Fruit fly (Drosophila melanogaster) whole organism, embryonic: ENCODE measurements around the gene sesB.
A peak's percentile ranks its signal among the peaks of the same experiment; 100 is the strongest.

Source experiments
- Antp ChIP-seq: fragments of 200-800 bp; sonication (Bioruptor generic); optimal IDR thresholded peaks from 3 replicates; lab custom pipeline; 2016; ENCODE audit warnings: missing biosample characterization, missing genetic modification characterization
- Awh ChIP-seq: fragments of 200-800 bp; sonication (Bioruptor generic); IDR thresholded peaks from 2 replicates; pipeline ENCODE4, ENCODE4 v1.3.6; 2022; ENCODE audit warnings: missing biosample characterization, missing genetic modification characterization
- CG10543 ChIP-seq: fragments of 200-800 bp; sonication (Bioruptor generic); optimal IDR thresholded peaks from 3 replicates; lab custom pipeline; 2017; ENCODE audit warnings: missing biosample characterization, mild to moderate bottlenecking, missing genetic modification characterization, moderate library complexity
- CG10979 ChIP-seq: fragments of 200-800 bp; sonication (Bioruptor generic); optimal IDR thresholded peaks from 2 replicates; lab custom pipeline; 2018; ENCODE audit warnings: missing biosample characterization, mild to moderate bottlenecking, missing genetic modification characterization, moderate library complexity
- CG14014 ChIP-seq: fragments of 200-800 bp; sonication (Bioruptor generic); IDR thresholded peaks from 2 replicates; pipeline ENCODE4 v1.3.6; 2022; ENCODE audit warnings: missing biosample characterization, missing genetic modification characterization
- CG17912 ChIP-seq: fragments of 200-800 bp; sonication (Bioruptor generic); optimal IDR thresholded peaks from 2 replicates; lab custom pipeline; 2018; ENCODE audit warnings: missing biosample characterization, mild to moderate bottlenecking, missing genetic modification characterization
- CG2116 ChIP-seq: fragments of 200-800 bp; sonication (Bioruptor generic); optimal IDR thresholded peaks from 3 replicates; lab custom pipeline; 2018; ENCODE audit warnings: missing biosample characterization, mild to moderate bottlenecking, missing genetic modification characterization
- CG2120 ChIP-seq: fragments of 200-800 bp; sonication (Bioruptor generic); optimal IDR thresholded peaks from 3 replicates; lab custom pipeline; 2016; ENCODE audit warnings: missing biosample characterization, missing genetic modification characterization
- CG2199 ChIP-seq: fragments of 200-800 bp; sonication (Bioruptor generic); IDR thresholded peaks from 3 replicates; pipeline ENCODE4 v1.3.6; 2022; ENCODE audit warnings: missing biosample characterization, missing genetic modification characterization
- CG31224 ChIP-seq: fragments of 200-800 bp; sonication (Bioruptor generic); IDR thresholded peaks from 2 replicates; pipeline ENCODE4 v1.3.6; 2022; ENCODE audit warnings: missing biosample characterization, missing genetic modification characterization
- CG31441 ChIP-seq: fragments of 200-800 bp; sonication (Bioruptor generic); IDR thresholded peaks from 2 replicates; pipeline ENCODE4 v1.3.6; 2022; ENCODE audit warnings: missing biosample characterization, missing genetic modification characterization
- CG32772 ChIP-seq: fragments of 200-800 bp; sonication (Bioruptor generic); IDR thresholded peaks from 2 replicates; pipeline ENCODE4 v1.3.6; 2022; ENCODE audit warnings: missing biosample characterization, missing genetic modification characterization
- CG7372 ChIP-seq: fragments of 200-800 bp; sonication (Bioruptor generic); IDR thresholded peaks from 2 replicates; pipeline ENCODE4 v1.3.6; 2022; ENCODE audit warnings: missing biosample characterization, missing genetic modification characterization
- CG7556 ChIP-seq: fragments of 200-800 bp; sonication (Bioruptor generic); optimal IDR thresholded peaks from 2 replicates; lab custom pipeline; 2017; ENCODE audit warnings: missing biosample characterization, mild to moderate bottlenecking, missing genetic modification characterization
- CG7987 ChIP-seq: fragments of 200-800 bp; sonication (Bioruptor generic); optimal IDR thresholded peaks from 2 replicates; lab custom pipeline; 2018; ENCODE audit warnings: missing biosample characterization, mild to moderate bottlenecking, missing genetic modification characterization, moderate library complexity
- CG8944 ChIP-seq: fragments of 200-800 bp; sonication (Bioruptor generic); optimal IDR thresholded peaks from 3 replicates; lab custom pipeline; 2016; ENCODE audit warnings: missing biosample characterization, missing genetic modification characterization
- Deaf1 ChIP-seq: fragments of 200-800 bp; optimal IDR thresholded peaks from 3 replicates; lab custom pipeline; 2019; ENCODE audit warnings: missing biosample characterization, mild to moderate bottlenecking, missing genetic modification characterization, moderate library complexity
- Doc3 ChIP-seq: fragments of 200-800 bp; sonication (Bioruptor generic); IDR thresholded peaks from 3 replicates; pipeline ENCODE4 v1.3.6; 2022; ENCODE audit warnings: missing biosample characterization, missing genetic modification characterization; ENCODE audit not compliant: partially characterized antibody
- Drgx ChIP-seq: fragments of 200-800 bp; sonication (Bioruptor generic); IDR thresholded peaks from 2 replicates; pipeline ENCODE4 v1.3.6; 2022; ENCODE audit warnings: missing biosample characterization, missing genetic modification characterization
- Ets65A ChIP-seq: fragments of 200-800 bp; sonication (Bioruptor generic); peaks from one replicate; lab custom pipeline; 2016; ENCODE audit warnings: missing biosample characterization, missing genetic modification characterization
- HHEX ChIP-seq: fragments of 200-800 bp; sonication (Bioruptor generic); optimal IDR thresholded peaks from 3 replicates; lab custom pipeline; 2017; ENCODE audit warnings: missing biosample characterization, mild to moderate bottlenecking, missing genetic modification characterization, missing genetic modification reagents
- MESR4 ChIP-seq: fragments of 200-800 bp; sonication (Bioruptor generic); optimal IDR thresholded peaks from 2 replicates; lab custom pipeline; 2018; ENCODE audit warnings: missing biosample characterization, mild to moderate bottlenecking, missing genetic modification characterization, moderate library complexity
- Med ChIP-seq: fragments of 200-800 bp; sonication (Bioruptor generic); peaks from one replicate; lab custom pipeline; 2016; ENCODE audit warnings: missing biosample characterization, missing genetic modification characterization, mild to moderate bottlenecking, inconsistent platforms, moderate library complexity
- Meics ChIP-seq: fragments of 200-800 bp; sonication (Bioruptor generic); optimal IDR thresholded peaks from 2 replicates; lab custom pipeline; 2017; ENCODE audit warnings: missing biosample characterization, mild to moderate bottlenecking, missing genetic modification characterization
- NfI ChIP-seq: fragments of 200-800 bp; sonication (Bioruptor generic); optimal IDR thresholded peaks from 3 replicates; lab custom pipeline; 2018; ENCODE audit warnings: missing biosample characterization, mild to moderate bottlenecking, missing genetic modification characterization, moderate library complexity
- Oli ChIP-seq: fragments of 200-800 bp; sonication (Bioruptor generic); optimal IDR thresholded peaks from 2 replicates; lab custom pipeline; 2018; ENCODE audit warnings: missing biosample characterization, mild to moderate bottlenecking, missing genetic modification characterization, moderate library complexity
- abd-A ChIP-seq: fragments of 200-800 bp; sonication (Bioruptor generic); optimal IDR thresholded peaks from 3 replicates; lab custom pipeline; 2019; ENCODE audit warnings: missing biosample characterization, mild to moderate bottlenecking, missing genetic modification characterization, moderate library complexity
- ac ChIP-seq: fragments of 200-800 bp; sonication (Bioruptor generic); optimal IDR thresholded peaks from 3 replicates; lab custom pipeline; 2017; ENCODE audit warnings: missing biosample characterization, mild to moderate bottlenecking, missing genetic modification characterization
- ash1 ChIP-seq: fragments of 200-800 bp; sonication (Bioruptor generic); optimal IDR thresholded peaks from 2 replicates; lab custom pipeline; 2018; ENCODE audit warnings: missing biosample characterization, mild to moderate bottlenecking, missing genetic modification characterization
- bsh ChIP-seq, 2 experiments: fragments of 200-800 bp; sonication (Bioruptor generic); optimal IDR thresholded peaks; 2 replicates each; lab custom pipeline; 2017 to 2018; ENCODE audit warnings: mild to moderate bottlenecking in 2 of 2, missing biosample characterization in 2 of 2, missing genetic modification characterization in 2 of 2, moderate library complexity in 1 of 2
- cg ChIP-seq: fragments of 200-800 bp; sonication (Bioruptor generic); optimal IDR thresholded peaks from 3 replicates; lab custom pipeline; 2019; ENCODE audit warnings: missing biosample characterization, mild to moderate bottlenecking, missing genetic modification characterization, moderate library complexity
- chn ChIP-seq: fragments of 200-800 bp; sonication (Bioruptor generic); optimal IDR thresholded peaks from 2 replicates; lab custom pipeline; 2016; ENCODE audit warnings: missing biosample characterization, missing genetic modification characterization
- ci ChIP-seq: fragments of 200-800 bp; sonication (Bioruptor generic); IDR thresholded peaks from 3 replicates; pipeline ENCODE4 v1.3.6; 2022; ENCODE audit warnings: missing biosample characterization, missing genetic modification characterization
- croc ChIP-seq: fragments of 200-800 bp; sonication (Bioruptor generic); conservative IDR thresholded peaks from 3 replicates; pipeline ENCODE4 v1.3.6; 2022; ENCODE audit warnings: missing biosample characterization, missing genetic modification characterization
- crol ChIP-seq: fragments of 200-800 bp; sonication (Bioruptor generic); IDR thresholded peaks from 2 replicates; pipeline ENCODE4 v1.3.6; 2022; ENCODE audit warnings: missing biosample characterization, missing genetic modification characterization
- dmrt99B ChIP-seq: fragments of 200-800 bp; sonication (Bioruptor generic); optimal IDR thresholded peaks from 2 replicates; lab custom pipeline; 2018; ENCODE audit warnings: missing biosample characterization, mild to moderate bottlenecking, missing genetic modification characterization, moderate library complexity
- ewg ChIP-seq: fragments of 200-800 bp; sonication (Bioruptor generic); optimal IDR thresholded peaks from 3 replicates; lab custom pipeline; 2017; ENCODE audit warnings: mild to moderate bottlenecking, missing biosample characterization, missing genetic modification reagents, missing genetic modification characterization
- grau ChIP-seq: fragments of 200-800 bp; optimal IDR thresholded peaks from 3 replicates; lab custom pipeline; 2019; ENCODE audit warnings: missing biosample characterization, mild to moderate bottlenecking, missing genetic modification characterization, moderate library complexity
- gsb ChIP-seq: fragments of 200-800 bp; sonication (Bioruptor generic); IDR thresholded peaks from 2 replicates; pipeline ENCODE4 v1.3.6; 2022; ENCODE audit warnings: missing biosample characterization, missing genetic modification characterization
- her ChIP-seq: fragments of 200-800 bp; sonication (Bioruptor generic); optimal IDR thresholded peaks from 2 replicates; lab custom pipeline; 2016; ENCODE audit warnings: missing biosample characterization, missing genetic modification characterization
- mirr ChIP-seq: fragments of 200-800 bp; sonication (Bioruptor generic); optimal IDR thresholded peaks from 3 replicates; lab custom pipeline; 2018; ENCODE audit warnings: missing biosample characterization, mild to moderate bottlenecking, missing genetic modification characterization
- nom ChIP-seq: fragments of 200-800 bp; sonication (Bioruptor generic); optimal IDR thresholded peaks from 2 replicates; lab custom pipeline; 2017; ENCODE audit warnings: missing biosample characterization, missing genetic modification characterization, mild to moderate bottlenecking, moderate library complexity, missing genetic modification reagents
- onecut ChIP-seq: fragments of 200-800 bp; sonication (Bioruptor generic); IDR thresholded peaks from 2 replicates; pipeline ENCODE4 v1.3.6; 2022; ENCODE audit warnings: missing biosample characterization, missing genetic modification characterization
- org-1 ChIP-seq: fragments of 200-800 bp; sonication (Bioruptor generic); optimal IDR thresholded peaks from 2 replicates; lab custom pipeline; 2017; ENCODE audit warnings: missing biosample characterization, missing genetic modification characterization
- row ChIP-seq: fragments of 200-800 bp; sonication (Bioruptor generic); IDR thresholded peaks from 3 replicates; pipeline ENCODE4 v1.3.6; 2022; ENCODE audit warnings: missing biosample characterization, missing genetic modification characterization
- scrt ChIP-seq: fragments of 200-800 bp; sonication (Bioruptor generic); optimal IDR thresholded peaks from 2 replicates; lab custom pipeline; 2018; ENCODE audit warnings: missing biosample characterization, mild to moderate bottlenecking, missing genetic modification characterization, moderate library complexity
- shn ChIP-seq: fragments of 200-800 bp; sonication (Bioruptor generic); optimal IDR thresholded peaks from 3 replicates; lab custom pipeline; 2016; ENCODE audit warnings: missing biosample characterization, missing genetic modification characterization
- sima ChIP-seq: fragments of 200-800 bp; sonication (Bioruptor generic); optimal IDR thresholded peaks from 2 replicates; lab custom pipeline; 2016; ENCODE audit warnings: missing biosample characterization, missing genetic modification characterization
- sqz ChIP-seq: fragments of 200-800 bp; sonication (Bioruptor generic); optimal IDR thresholded peaks from 3 replicates; lab custom pipeline; 2018; ENCODE audit warnings: missing biosample characterization, mild to moderate bottlenecking, missing genetic modification characterization
- sr ChIP-seq: fragments of 200-800 bp; sonication (Bioruptor generic); IDR thresholded peaks from 3 replicates; pipeline ENCODE4 v1.3.6; 2022; ENCODE audit warnings: missing biosample characterization, missing genetic modification characterization

Gene sesB

DNA sequence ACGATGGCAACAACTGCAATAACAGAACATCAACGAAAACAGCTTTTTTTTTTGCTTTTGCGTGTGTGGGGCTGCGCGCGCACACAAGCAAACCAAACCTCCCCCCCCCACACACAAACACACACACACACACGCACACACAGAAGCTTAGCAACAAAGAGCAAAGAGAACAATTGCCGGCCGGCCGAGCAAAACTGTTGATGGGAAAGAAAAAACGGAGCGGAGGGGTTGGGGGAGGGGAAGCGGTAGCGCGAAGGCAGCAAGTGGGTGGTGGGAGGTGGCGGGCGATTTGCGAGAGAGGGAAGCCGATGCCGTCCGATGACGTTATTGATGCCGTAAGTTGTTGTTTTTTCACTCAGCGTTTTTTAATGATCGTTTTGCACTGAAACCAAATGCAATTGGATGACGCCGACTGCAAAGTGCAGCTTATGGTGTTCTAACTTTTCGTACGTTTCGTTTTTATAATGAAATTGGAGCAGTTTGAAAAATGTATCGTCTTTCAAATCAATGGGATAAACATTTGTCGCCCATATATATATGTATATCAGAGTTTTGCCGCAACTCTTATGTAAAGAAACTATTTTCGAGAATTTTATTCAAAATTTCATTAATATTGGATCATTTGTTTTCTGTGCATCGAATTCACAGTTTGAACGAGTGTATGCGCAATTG lies 50.9 kb downstream of the sesB start (continued):
- TF ChIP-seq NfI (GFP tag; lab: Kevin White, UChicago) (no peak), CG7987 (GFP tag; lab: Kevin White, UChicago) (no peak), abd-A (tag; lab: Kevin White, UChicago) (peak; percentile 63), nom (GFP tag; lab: Kevin White, UChicago) (peak; percentile 47), CG2199 (0 out of 3 replicates have a peak, but pooled peaks have one; percentile 27), Med (peak; percentile 35), Deaf1 (tag; lab: Kevin White, UChicago) (peak; percentile 49), croc (GFP tag; lab: Robert Waterston, UW) (no peak), chn (GFP tag; lab: Kevin White, UChicago) (no peak), MESR4 (GFP tag; lab: Kevin White, UChicago) (no peak), scrt (peak; percentile 88), CG31224 (no peak), sima (GFP tag; lab: Kevin White, UChicago) (no peak), her (GFP tag; lab: Kevin White, UChicago) (no peak), Oli (tag; lab: Kevin White, UChicago) (peak; percentile 5), CG2116 (GFP tag; lab: Kevin White, UChicago) (no peak), ac (GFP tag; lab: Kevin White, UChicago) (no peak), CG32772 (no peak), bsh (GFP tag; optimal IDR thresholded peaks at IDR 0.05; lab: Kevin White, UChicago) (peak in 1 of 2 experiments; percentile 17), CG7372 (no peak), Antp (GFP tag; lab: Kevin White, UChicago) (no peak), ci (GFP tag; lab: Robert Waterston, UW) (no peak), grau (tag; lab: Kevin White, UChicago) (no peak), org-1 (GFP tag; lab: Kevin White, UChicago) (peak; percentile 11), CG31441 (GFP tag; lab: Robert Waterston, UW) (no peak), CG2120 (GFP tag; lab: Kevin White, UChicago) (peak; percentile 11), mirr (no peak), dmrt99B (tag; lab: Kevin White, UChicago) (peak; percentile 10), CG17912 (GFP tag; lab: Kevin White, UChicago) (no peak), HHEX (no peak), Meics (peak; percentile 1), sr (GFP tag; lab: Robert Waterston, UW) (0 out of 3 replicates have a peak, but pooled peaks have one; percentile 58), cg (GFP tag; lab: Kevin White, UChicago) (peak; percentile 79), CG10543 (peak; percentile 48), CG10979 (tag; lab: Kevin White, UChicago) (no peak), Doc3 (no peak), Ets65A (GFP tag; lab: Kevin White, UChicago) (no peak), onecut (GFP tag; lab: Robert Waterston, UW) (peak; percentile 4; the same call in 1 of the 2 replicates), CG7556 (GFP tag; lab: Kevin White, UChicago) (peak; percentile 2), ash1 (GFP tag; lab: Kevin White, UChicago) (peak; percentile 51), gsb (no peak), shn (no peak), ewg (peak; percentile 65), CG8944 (GFP tag; lab: Kevin White, UChicago) (no peak), Awh (no peak), CG14014 (GFP tag; lab: Robert Waterston, UW) (0 out of 2 replicates have a peak, but pooled peaks have one; percentile 24), crol (GFP tag; lab: Robert Waterston, UW) (peak; percentile 98), row (GFP tag; lab: Robert Waterston, UW) (0 out of 3 replicates have a peak, but pooled peaks have one; percentile 10), Drgx (GFP tag; lab: Robert Waterston, UW) (peak; percentile 41), sqz (peak; percentile 67)
